Fruit fly (Drosophila melanogaster): ENCODE results near the gene Rh5.

DNA sequence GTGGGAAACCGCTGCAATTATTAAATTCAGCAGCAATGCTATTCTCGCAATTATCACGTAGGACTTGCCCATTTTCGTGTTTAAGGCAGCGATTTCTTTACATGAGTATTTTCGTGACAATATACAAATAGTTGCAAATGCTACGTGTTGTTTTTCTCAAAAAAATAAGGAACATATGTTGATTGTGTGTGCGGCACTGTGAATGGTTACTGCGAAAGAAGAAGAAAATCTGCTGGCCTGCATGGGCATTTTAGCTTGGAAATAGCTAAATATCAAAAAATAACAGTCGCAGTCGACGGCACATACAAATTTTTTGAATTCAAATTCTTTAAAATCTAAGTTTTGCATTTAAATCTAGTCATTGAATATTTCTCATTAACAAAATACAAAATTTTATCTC lies 32.6 kb downstream of the Rh5 start, which contains the start of gene CG6766:
- TF ChIP-seq h (optimal IDR thresholded peaks at IDR 0.05) (no peak), psq (optimal IDR thresholded peaks at IDR 0.05) (no peak), insv (optimal IDR thresholded peaks at IDR 0.05) (no peak), Sin3A (optimal IDR thresholded peaks at IDR 0.05) (no peak)
